Worm (Caenorhabditis elegans): Measurements from ENCODE around the gene R07G3.7.

ce11 chrII:7631171-7631570 lies 17.6 kb upstream of the R07G3.7 start:
- TF ChIP-seq jun-1 (tag; optimal IDR thresholded peaks at IDR 0.05) (no peak), fos-1 (tag; optimal IDR thresholded peaks at IDR 0.05) (no peak), nhr-11 (tag; optimal IDR thresholded peaks at IDR 0.05) (no peak), ZK546.5 (tag; optimal IDR thresholded peaks at IDR 0.05) (no peak), nhr-23 (tag; optimal IDR thresholded peaks at IDR 0.05) (peak; percentile 90), nhr-28 (tag; optimal IDR thresholded peaks at IDR 0.05) (no peak), elt-1 (tag; optimal IDR thresholded peaks at IDR 0.05) (no peak), elt-3 (tag; optimal IDR thresholded peaks at IDR 0.05) (peak in 2 of 3 experiments; percentile 35 to 95), egl-27 (tag; optimal IDR thresholded peaks at IDR 0.05) (no peak)
